Fruit fly (Drosophila melanogaster): ENCODE data around the gene CG33158.

The CG33158 gene

DNA sequence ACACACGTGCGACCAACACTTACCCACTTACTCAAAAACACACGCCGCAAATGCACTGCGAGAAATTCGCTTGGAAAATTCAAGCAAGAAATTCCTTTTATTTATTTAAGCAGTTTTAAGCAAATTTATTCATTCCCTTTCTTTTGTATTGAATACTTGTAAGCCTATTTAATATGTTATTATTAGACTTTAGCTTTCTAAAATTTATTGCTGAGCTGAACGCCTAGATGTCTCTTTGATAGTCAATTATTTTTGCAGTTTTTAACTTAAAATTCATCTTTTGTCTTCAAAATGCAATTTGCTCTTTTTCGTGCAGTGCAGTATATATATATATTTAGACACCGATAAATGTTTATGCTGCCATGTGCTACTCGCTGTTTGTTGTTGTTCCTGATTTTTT is 114.5 kb downstream of the CG33158 start (continued):
- TF ChIP-seq CG10669 (GFP tag; optimal IDR thresholded peaks at IDR 0.05) (no peak), dac (GFP tag; optimal IDR thresholded peaks at IDR 0.05) (no peak), Blimp-1 (GFP tag; optimal IDR thresholded peaks at IDR 0.05) (no peak), fd59A (GFP tag; optimal IDR thresholded peaks at IDR 0.05) (no peak), Sox15 (GFP tag; optimal IDR thresholded peaks at IDR 0.05) (no peak), Smox (GFP tag; optimal IDR thresholded peaks at IDR 0.05) (peak; percentile 10), Hr38 (GFP tag; optimal IDR thresholded peaks at IDR 0.05) (no peak), CG6808 (GFP tag; optimal IDR thresholded peaks at IDR 0.05) (no peak), Met (GFP tag; optimal IDR thresholded peaks at IDR 0.05) (no peak), pdm3 (GFP tag; optimal IDR thresholded peaks at IDR 0.05) (peak; percentile 17), esn (GFP tag; optimal IDR thresholded peaks at IDR 0.05) (no peak), Sox14 (GFP tag; optimal IDR thresholded peaks at IDR 0.05) (peak; percentile 7), CG6276 (GFP tag; optimal IDR thresholded peaks at IDR 0.05) (no peak), ss (GFP tag; optimal IDR thresholded peaks at IDR 0.05) (no peak), dsx (GFP tag; optimal IDR thresholded peaks at IDR 0.05; ENCODE audit: poor library complexity, severe bottlenecking) (no peak), CG31627 (GFP tag; optimal IDR thresholded peaks at IDR 0.05) (no peak), CG10631 (GFP tag; optimal IDR thresholded peaks at IDR 0.05) (peak; percentile 14), svp (GFP tag) (peak; percentile 65), CG15336 (GFP tag; IDR thresholded peaks at IDR 0.05) (no peak; the same call in 1 of the 2 replicates), eg (GFP tag; IDR thresholded peaks at IDR 0.05) (no peak), CG32006 (GFP tag; optimal IDR thresholded peaks at IDR 0.05) (peak; percentile 54), CG11762 (GFP tag; optimal IDR thresholded peaks at IDR 0.05; ENCODE audit: insufficient read depth) (no peak), salr (GFP tag; optimal IDR thresholded peaks at IDR 0.05) (no peak), CG1621 (tag; optimal IDR thresholded peaks at IDR 0.05) (no peak), fd85E (GFP tag; optimal IDR thresholded peaks at IDR 0.05) (no peak), CG6163 (GFP tag; IDR thresholded peaks at IDR 0.05) (no peak), CG8119 (GFP tag; IDR thresholded peaks at IDR 0.05) (no peak), Eip75B (GFP tag; optimal IDR thresholded peaks at IDR 0.05) (no peak), CG16779 (tag; optimal IDR thresholded peaks at IDR 0.05) (no peak), Hr39 (GFP tag; optimal IDR thresholded peaks at IDR 0.05) (peak; percentile 6), CG34406 (GFP tag; optimal IDR thresholded peaks at IDR 0.05) (no peak), lz (GFP tag; optimal IDR thresholded peaks at IDR 0.05) (peak; percentile 11), Hr4 (GFP tag; optimal IDR thresholded peaks at IDR 0.05) (peak; percentile 44), Ets21C (GFP tag; optimal IDR thresholded peaks at IDR 0.05) (no peak), Eip93F (GFP tag; optimal IDR thresholded peaks at IDR 0.05) (no peak), Eip78C (GFP tag) (peak; percentile 72)

dm6 chr3L:16542998-16543624 is 123.7 kb downstream of the CG33158 start, which contains the start of gene CG43373:
CG43373 (minus strand) TSS chr3L:16543370.
- TF ChIP-seq Met (GFP tag; optimal IDR thresholded peaks at IDR 0.05) = no peak
- no peak for TF ChIP-seq Blimp-1 (GFP tag; optimal IDR thresholded peaks at IDR 0.05)
- TF ChIP-seq CG8119 (GFP tag; IDR thresholded peaks at IDR 0.05) = no peak
- no peak for TF ChIP-seq OdsH (GFP tag; optimal IDR thresholded peaks at IDR 0.05)
- no peak for TF ChIP-seq svp (GFP tag)
- TF ChIP-seq CG16779 (tag; optimal IDR thresholded peaks at IDR 0.05) = no peak
- no peak for TF ChIP-seq vri (GFP tag; optimal IDR thresholded peaks at IDR 0.05)
- no peak for TF ChIP-seq Sox102F (GFP tag; optimal IDR thresholded peaks at IDR 0.05)
- TF ChIP-seq lz (GFP tag; optimal IDR thresholded peaks at IDR 0.05) = no peak
- TF ChIP-seq CG3032 (tag; optimal IDR thresholded peaks at IDR 0.05) = no peak
- TF ChIP-seq CG31627 (GFP tag; optimal IDR thresholded peaks at IDR 0.05) = no peak
- no peak for TF ChIP-seq fkh (GFP tag; optimal IDR thresholded peaks at IDR 0.05)
- TF ChIP-seq CG6163 (GFP tag; IDR thresholded peaks at IDR 0.05) = no peak
- TF ChIP-seq Hr38 (GFP tag; optimal IDR thresholded peaks at IDR 0.05) = no peak
- no peak for TF ChIP-seq CG34406 (GFP tag; optimal IDR thresholded peaks at IDR 0.05)
